Worm (Caenorhabditis elegans) whole organism, L4 larva: ENCODE results near the gene F49E10.4.

Source experiments
- aly-2 ChIP-seq: sonication (generic microtip); optimal IDR thresholded peaks from 2 replicates; lab custom pipeline; 2018; ENCODE audit warnings: missing biosample characterization, missing genetic modification characterization
- ceh-82 ChIP-seq: sonication (generic microtip); optimal IDR thresholded peaks from 2 replicates; lab custom pipeline; 2017; ENCODE audit warnings: missing biosample characterization, missing genetic modification characterization
- lin-38 ChIP-seq: fragments of 200-800 bp; sonication (Bioruptor generic); IDR thresholded peaks from 2 replicates; pipeline ENCODE4 v1.3.6; 2022; ENCODE audit warnings: missing genetic modification reagents, missing genetic modification characterization, missing compliant biosample characterization
- lin-39 ChIP-seq: fragments of 150-350 bp; optimal IDR thresholded peaks from 2 replicates; lab custom pipeline; 2014; ENCODE audit warnings: missing biosample characterization, missing genetic modification reagents, missing genetic modification characterization
- mxl-3 ChIP-seq: fragments of 200-800 bp; sonication (Bioruptor generic); optimal IDR thresholded peaks from 2 replicates; lab custom pipeline; 2018; ENCODE audit warnings: mild to moderate bottlenecking, missing genetic modification characterization, missing compliant biosample characterization
- nhr-28 ChIP-seq: fragments of 150-350 bp; optimal IDR thresholded peaks from 2 replicates; lab custom pipeline; 2014; ENCODE audit warnings: missing biosample characterization, missing genetic modification characterization
- nhr-77 ChIP-seq: fragments of 150-350 bp; optimal IDR thresholded peaks from 2 replicates; lab custom pipeline; 2014; ENCODE audit warnings: missing biosample characterization, missing genetic modification characterization

DNA sequence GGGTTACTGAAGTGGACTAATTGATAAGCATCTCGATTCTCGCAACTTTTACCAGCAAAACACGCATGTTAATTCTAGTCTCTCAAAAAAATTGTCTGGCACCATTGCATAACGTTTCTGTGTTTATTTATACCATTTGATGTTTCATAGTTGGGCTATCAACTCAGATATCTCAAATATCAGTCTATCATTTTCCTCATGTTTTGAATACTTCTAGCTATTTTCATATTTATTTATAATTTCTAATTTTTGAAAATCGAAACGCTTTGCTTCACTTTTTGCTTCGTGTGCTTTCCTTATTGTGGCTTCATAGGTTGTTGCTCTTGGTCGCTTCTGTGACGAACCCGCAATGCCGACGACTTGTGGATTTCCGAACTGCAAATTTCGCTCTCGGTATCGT lies 13.3 kb upstream of the F49E10.4 start, which contains the start of gene ctbp-1:
- TF ChIP-seq lin-38 (GFP tag; lab: Robert Waterston, UW), result no peak
- no peak for TF ChIP-seq lin-39 (tag; lab: Kevin White, UChicago)
- TF ChIP-seq ceh-82, result no peak
- no peak for TF ChIP-seq nhr-77
- TF ChIP-seq nhr-28 (tag; lab: Kevin White, UChicago), result no peak
- TF ChIP-seq aly-2 (tag; lab: Kevin White, UChicago), result no peak
- no peak for TF ChIP-seq mxl-3 (GFP tag; lab: Kevin White, UChicago)
